Worm (Caenorhabditis elegans) whole organism, L4/young adult: ENCODE results near the gene H41C03.1.

Source experiments
- W03F9.2 ChIP-seq: fragments of 150-350 bp; optimal IDR thresholded peaks from 2 replicates; lab custom pipeline; 2014; ENCODE audit warnings: missing biosample characterization, missing genetic modification characterization
- him-1 ChIP-seq: sonication (generic microtip); optimal IDR thresholded peaks from 2 replicates; lab custom pipeline; 2016; ENCODE audit warnings: missing genotype, missing genetic modification reagents, missing genetic modification characterization, missing compliant biosample characterization

ce11 chrII:5876053-5876452 lies 21.8 kb downstream of the H41C03.1 start, which contains the start of gene F55C12.6:
- no peak for TF ChIP-seq him-1 (tag; lab: Kevin White, UChicago)
- TF ChIP-seq W03F9.2 (tag; lab: Kevin White, UChicago): no peak
